Fruit fly (Drosophila melanogaster) whole organism, embryonic: ENCODE results near the gene CG44261.

Experiments
- CG1024 ChIP-seq: fragments of 200-800 bp; sonication (Bioruptor generic); IDR thresholded peaks from 2 replicates; pipeline ENCODE4 v1.3.6; 2022; ENCODE audit warnings: missing biosample characterization, missing genetic modification characterization
- CG10366 ChIP-seq: fragments of 200-800 bp; sonication (Bioruptor generic); IDR thresholded peaks from 2 replicates; pipeline ENCODE4 v1.3.6; 2022; ENCODE audit warnings: missing biosample characterization, missing genetic modification characterization
- CG10431 ChIP-seq: fragments of 200-800 bp; sonication (Bioruptor generic); optimal IDR thresholded peaks from 3 replicates; lab custom pipeline; 2018; ENCODE audit warnings: missing biosample characterization, mild to moderate bottlenecking, missing genetic modification characterization
- CG10654 ChIP-seq: fragments of 200-800 bp; sonication (Bioruptor generic); optimal IDR thresholded peaks from 2 replicates; lab custom pipeline; 2016; ENCODE audit warnings: missing biosample characterization, missing genetic modification characterization
- CG11247 ChIP-seq: fragments of 200-800 bp; sonication (Bioruptor generic); IDR thresholded peaks from 2 replicates; pipeline ENCODE4 v1.3.6; 2022; ENCODE audit warnings: missing biosample characterization, missing genetic modification characterization
- CG11696 ChIP-seq: fragments of 200-800 bp; sonication (Bioruptor generic); IDR thresholded peaks from 2 replicates; pipeline ENCODE4 v1.3.6; 2022; ENCODE audit warnings: missing biosample characterization, missing genetic modification characterization
- CG15269 ChIP-seq: fragments of 200-800 bp; sonication (Bioruptor generic); optimal IDR thresholded peaks from 2 replicates; lab custom pipeline; 2018; ENCODE audit warnings: missing biosample characterization, mild to moderate bottlenecking, missing genetic modification characterization, moderate library complexity
- CG15601 ChIP-seq: fragments of 200-800 bp; sonication (Bioruptor generic); optimal IDR thresholded peaks from 3 replicates; lab custom pipeline; 2019; ENCODE audit warnings: missing biosample characterization, mild to moderate bottlenecking, missing genetic modification characterization, moderate library complexity
- CG1602 ChIP-seq: fragments of 200-800 bp; sonication (Bioruptor generic); optimal IDR thresholded peaks from 3 replicates; lab custom pipeline; 2016; ENCODE audit warnings: missing biosample characterization, missing genetic modification characterization
- CG17186 ChIP-seq: fragments of 200-800 bp; sonication (Bioruptor generic); optimal IDR thresholded peaks from 3 replicates; lab custom pipeline; 2017; ENCODE audit warnings: missing biosample characterization, missing genetic modification reagents, missing genetic modification characterization
- CG17802 ChIP-seq: fragments of 200-800 bp; sonication (Bioruptor generic); optimal IDR thresholded peaks from 2 replicates; lab custom pipeline; 2018; ENCODE audit warnings: missing biosample characterization, mild to moderate bottlenecking, missing genetic modification characterization, moderate library complexity
- CG17829 ChIP-seq: fragments of 200-800 bp; optimal IDR thresholded peaks from 2 replicates; lab custom pipeline; 2019; ENCODE audit warnings: missing biosample characterization, mild to moderate bottlenecking, missing genetic modification characterization, moderate library complexity
- CG2116 ChIP-seq: fragments of 200-800 bp; sonication (Bioruptor generic); optimal IDR thresholded peaks from 3 replicates; lab custom pipeline; 2018; ENCODE audit warnings: missing biosample characterization, mild to moderate bottlenecking, missing genetic modification characterization
- CG2712 ChIP-seq: fragments of 200-800 bp; optimal IDR thresholded peaks from 3 replicates; lab custom pipeline; 2019; ENCODE audit warnings: missing biosample characterization, mild to moderate bottlenecking, missing genetic modification characterization, moderate library complexity
- CG34224 ChIP-seq: fragments of 200-800 bp; sonication (Bioruptor generic); IDR thresholded peaks from 3 replicates; pipeline ENCODE4 v1.3.6; 2022; ENCODE audit warnings: missing biosample characterization, missing genetic modification characterization; ENCODE audit not compliant: partially characterized antibody
- CG4404 ChIP-seq: fragments of 200-800 bp; sonication (Bioruptor generic); IDR thresholded peaks from 2 replicates; pipeline ENCODE4 v1.3.6; 2022; ENCODE audit warnings: missing biosample characterization, missing genetic modification characterization
- CG4617 ChIP-seq: fragments of 200-800 bp; sonication (Bioruptor generic); optimal IDR thresholded peaks from 3 replicates; lab custom pipeline; 2016; ENCODE audit warnings: missing biosample characterization, missing genetic modification characterization, borderline replicate concordance
- CG7963 ChIP-seq: fragments of 200-800 bp; sonication (Bioruptor generic); IDR thresholded peaks from 3 replicates; pipeline ENCODE4 v1.3.6; 2022; ENCODE audit warnings: missing biosample characterization, missing genetic modification characterization; ENCODE audit not compliant: partially characterized antibody
- CG8089 ChIP-seq: fragments of 200-800 bp; sonication (Bioruptor generic); optimal IDR thresholded peaks from 3 replicates; lab custom pipeline; 2016; ENCODE audit warnings: missing biosample characterization, missing genetic modification characterization
- CG8281 ChIP-seq: fragments of 200-800 bp; sonication (Bioruptor generic); optimal IDR thresholded peaks from 2 replicates; lab custom pipeline; 2018; ENCODE audit warnings: missing biosample characterization, mild to moderate bottlenecking, missing genetic modification characterization, moderate library complexity
- CG8944 ChIP-seq: fragments of 200-800 bp; sonication (Bioruptor generic); optimal IDR thresholded peaks from 3 replicates; lab custom pipeline; 2016; ENCODE audit warnings: missing biosample characterization, missing genetic modification characterization
- CkIIα-i1 ChIP-seq: fragments of 200-800 bp; sonication (Bioruptor generic); IDR thresholded peaks from 2 replicates; pipeline ENCODE4 v1.3.6; 2022; ENCODE audit warnings: missing biosample characterization, missing genetic modification characterization
- Dip3 ChIP-seq: fragments of 200-800 bp; sonication (Bioruptor generic); optimal IDR thresholded peaks from 3 replicates; lab custom pipeline; 2016; ENCODE audit warnings: missing biosample characterization, missing genetic modification characterization
- ERR ChIP-seq: fragments of 200-800 bp; sonication (Bioruptor generic); optimal IDR thresholded peaks from 2 replicates; lab custom pipeline; 2016; ENCODE audit warnings: missing biosample characterization, missing genetic modification characterization
- Hey ChIP-seq: fragments of 200-800 bp; sonication (Bioruptor generic); optimal IDR thresholded peaks from 3 replicates; lab custom pipeline; 2018; ENCODE audit warnings: missing biosample characterization, mild to moderate bottlenecking, missing genetic modification characterization
- Neu2 ChIP-seq: fragments of 200-800 bp; sonication (Bioruptor generic); optimal IDR thresholded peaks from 3 replicates; lab custom pipeline; 2016; ENCODE audit warnings: missing biosample characterization, missing genetic modification characterization, borderline replicate concordance
- Oaz ChIP-seq: fragments of 200-800 bp; sonication (Bioruptor generic); IDR thresholded peaks from 2 replicates; pipeline ENCODE4 v1.3.6; 2022; ENCODE audit warnings: missing biosample characterization, missing genetic modification characterization
- Six4 ChIP-seq: fragments of 200-800 bp; sonication (Bioruptor generic); optimal IDR thresholded peaks from 2 replicates; lab custom pipeline; 2016; ENCODE audit warnings: missing biosample characterization, missing genetic modification characterization
- Sry-δ ChIP-seq: fragments of 200-800 bp; sonication (Bioruptor generic); optimal IDR thresholded peaks from 2 replicates; lab custom pipeline; 2016; ENCODE audit warnings: missing biosample characterization, missing genetic modification characterization
- ab ChIP-seq: fragments of 200-800 bp; sonication (Bioruptor generic); optimal IDR thresholded peaks from 2 replicates; lab custom pipeline; 2016; ENCODE audit warnings: missing biosample characterization, missing genetic modification characterization
- amos ChIP-seq: fragments of 200-800 bp; sonication (Bioruptor generic); IDR thresholded peaks from 2 replicates; pipeline ENCODE4 v1.3.6; 2022; ENCODE audit warnings: missing biosample characterization, missing genetic modification characterization; ENCODE audit not compliant: partially characterized antibody
- ato ChIP-seq: fragments of 200-800 bp; sonication (Bioruptor generic); IDR thresholded peaks from 2 replicates; pipeline ENCODE4 v1.3.6; 2022; ENCODE audit warnings: missing biosample characterization, missing genetic modification characterization; ENCODE audit not compliant: partially characterized antibody
- br ChIP-seq: fragments of >200 bp; optimal IDR thresholded peaks from 2 replicates; lab custom pipeline; 2017
- cg ChIP-seq: fragments of 200-800 bp; sonication (Bioruptor generic); optimal IDR thresholded peaks from 3 replicates; lab custom pipeline; 2019; ENCODE audit warnings: missing biosample characterization, mild to moderate bottlenecking, missing genetic modification characterization, moderate library complexity
- ems ChIP-seq: fragments of 200-800 bp; sonication (Bioruptor generic); optimal IDR thresholded peaks from 3 replicates; lab custom pipeline; 2016; ENCODE audit warnings: missing biosample characterization, missing genetic modification characterization
- grn ChIP-seq: fragments of 200-800 bp; sonication (Bioruptor generic); optimal IDR thresholded peaks from 3 replicates; lab custom pipeline; 2017; ENCODE audit warnings: missing biosample characterization, missing genetic modification characterization
- gro ChIP-seq: fragments of 200-800 bp; sonication (Bioruptor generic); optimal IDR thresholded peaks from 2 replicates; lab custom pipeline; 2016; ENCODE audit warnings: missing biosample characterization, missing genetic modification characterization
- hkb ChIP-seq, 2 experiments: fragments of 200-800 bp in 1 of 2; fragments of >200 bp in 1 of 2; sonication (Bioruptor generic) in 1 of 2; IDR thresholded peaks in 1 of 2; optimal IDR thresholded peaks in 1 of 2; 2 replicates each; pipeline versions ENCODE4 v1.3.6 to Lab custom; 2017 to 2022; ENCODE audit warnings: missing biosample characterization in 1 of 2, missing genetic modification characterization in 1 of 2
- ind ChIP-seq: fragments of 200-800 bp; sonication (Bioruptor generic); optimal IDR thresholded peaks from 3 replicates; lab custom pipeline; 2016; ENCODE audit warnings: missing biosample characterization, missing genetic modification characterization
- kah ChIP-seq: fragments of 200-800 bp; sonication (Bioruptor generic); optimal IDR thresholded peaks from 2 replicates; lab custom pipeline; 2018; ENCODE audit warnings: missing biosample characterization, mild to moderate bottlenecking, missing genetic modification characterization
- lov ChIP-seq, 2 experiments: fragments of 200-800 bp in 1 of 2; fragments of >200 bp in 1 of 2; sonication (Bioruptor generic) in 1 of 2; IDR thresholded peaks in 1 of 2; optimal IDR thresholded peaks in 1 of 2; 2 replicates in 1 of 2; 3 replicates in 1 of 2; pipeline versions ENCODE4 v1.3.6 to Lab custom; 2017 to 2022; ENCODE audit warnings: missing biosample characterization in 1 of 2, missing genetic modification characterization in 1 of 2
- nom ChIP-seq: fragments of 200-800 bp; sonication (Bioruptor generic); optimal IDR thresholded peaks from 2 replicates; lab custom pipeline; 2017; ENCODE audit warnings: missing biosample characterization, missing genetic modification characterization, mild to moderate bottlenecking, moderate library complexity, missing genetic modification reagents
- org-1 ChIP-seq: fragments of 200-800 bp; sonication (Bioruptor generic); optimal IDR thresholded peaks from 2 replicates; lab custom pipeline; 2017; ENCODE audit warnings: missing biosample characterization, missing genetic modification characterization
- sens ChIP-seq: fragments of 200-800 bp; sonication (Bioruptor generic); peaks from one replicate; lab custom pipeline; 2016; ENCODE audit warnings: missing biosample characterization, missing genetic modification characterization
- so ChIP-seq: fragments of 200-800 bp; sonication (Bioruptor generic); IDR thresholded peaks from 3 replicates; pipeline ENCODE4 v1.3.6; 2022; ENCODE audit warnings: missing biosample characterization, missing genetic modification characterization
- tgo ChIP-seq: fragments of 200-800 bp; sonication (Bioruptor generic); IDR thresholded peaks from 3 replicates; pipeline ENCODE4 v1.3.6; 2022; ENCODE audit warnings: missing biosample characterization, missing genetic modification characterization
- toy ChIP-seq: fragments of 200-800 bp; sonication (Bioruptor generic); IDR thresholded peaks from 2 replicates; pipeline ENCODE4 v1.3.6; 2022; ENCODE audit warnings: missing biosample characterization, missing genetic modification characterization
- twi ChIP-seq: fragments of 200-800 bp; optimal IDR thresholded peaks from 2 replicates; lab custom pipeline; 2019; ENCODE audit warnings: missing biosample characterization, mild to moderate bottlenecking, missing genetic modification characterization, moderate library complexity
- tx ChIP-seq: fragments of 200-800 bp; sonication (Bioruptor generic); optimal IDR thresholded peaks from 2 replicates; lab custom pipeline; 2016; ENCODE audit warnings: missing biosample characterization, missing genetic modification characterization
- zfh1 ChIP-seq: fragments of 200-800 bp; sonication (Bioruptor generic); IDR thresholded peaks from 3 replicates; pipeline ENCODE4 v1.3.6; 2022; ENCODE audit warnings: missing biosample characterization, missing genetic modification characterization

The CG44261 gene

DNA sequence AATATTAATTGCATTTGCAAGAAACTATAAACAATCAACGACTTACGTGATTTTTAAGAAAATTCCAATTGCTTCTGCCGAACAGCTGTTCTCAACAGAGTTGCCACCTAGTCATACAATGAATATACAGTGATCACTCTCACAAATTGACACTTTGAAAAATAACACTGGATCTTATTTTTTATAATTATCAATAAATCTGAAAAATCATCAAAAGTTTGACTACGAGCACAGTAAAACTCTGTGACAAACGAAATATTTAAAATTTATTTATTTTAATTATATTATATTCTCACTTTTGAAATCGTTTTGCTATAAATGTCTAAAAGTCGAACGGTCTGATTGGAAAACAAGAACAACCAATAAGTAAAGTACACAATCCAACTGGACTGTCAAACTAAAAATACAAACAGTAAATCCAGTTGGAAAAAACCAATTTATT, 8.0 kb downstream of the CG44261 start, which contains the start of gene CG34117 (continued):
- TF ChIP-seq CG34224 (GFP tag; lab: Robert Waterston, UW) (no peak), CG8089 (peak; percentile 34), tx (GFP tag; lab: Kevin White, UChicago) (peak; percentile 14), Sry-δ (GFP tag; lab: Kevin White, UChicago) (peak; percentile 18), twi (tag; lab: Kevin White, UChicago) (peak; percentile 63), Neu2 (GFP tag; lab: Kevin White, UChicago) (no peak), org-1 (GFP tag; lab: Kevin White, UChicago) (peak; percentile 25), br (lab: Kevin White, UChicago) (no peak), CG8944 (peak; percentile 55), CG4404 (GFP tag; lab: Robert Waterston, UW) (0 out of 2 replicates have a peak, but pooled peaks have one; percentile 6), gro (GFP tag; lab: Kevin White, UChicago) (peak; percentile 50), ems (peak; percentile 25), CG1602 (GFP tag; lab: Kevin White, UChicago) (peak; percentile 78), hkb (optimal IDR thresholded peaks at IDR 0.05; lab: Kevin White, UChicago) (no peak), hkb (GFP tag; IDR thresholded peaks at IDR 0.05; lab: Robert Waterston, UW) (peak; percentile 88), toy (GFP tag; lab: Robert Waterston, UW) (no peak), tgo (GFP tag; lab: Robert Waterston, UW) (peak; percentile 82), CG8281 (tag; lab: Kevin White, UChicago) (peak; percentile 43), CG15269 (tag; lab: Kevin White, UChicago) (peak; percentile 88), CG2712 (tag; lab: Kevin White, UChicago) (peak; percentile 88), CG4617 (peak; percentile 81), cg (no peak), kah (peak; percentile 61), CG15601 (peak; percentile 71), CG10431 (peak; percentile 25), Oaz (GFP tag; lab: Robert Waterston, UW) (0 out of 2 replicates have a peak, but pooled peaks have one; percentile 35), amos (GFP tag; lab: Robert Waterston, UW) (no peak), CG17829 (tag; lab: Kevin White, UChicago) (peak; percentile 89), sens (GFP tag; lab: Kevin White, UChicago) (peak; percentile 93), Dip3 (peak; percentile 53), Six4 (GFP tag; lab: Kevin White, UChicago) (peak; percentile 69), CG17186 (GFP tag; lab: Kevin White, UChicago) (peak; percentile 13), so (GFP tag; lab: Robert Waterston, UW) (peak; percentile 83), CG10366 (GFP tag; lab: Robert Waterston, UW) (peak; percentile 82), CG17802 (tag; lab: Kevin White, UChicago) (no peak), CkIIα-i1 (GFP tag; lab: Robert Waterston, UW) (peak; percentile 44; the same call in 1 of the 2 replicates), ab (peak; percentile 16), lov (optimal IDR thresholded peaks at IDR 0.05; lab: Kevin White, UChicago) (no peak), lov (GFP tag; IDR thresholded peaks at IDR 0.05; lab: Robert Waterston, UW) (no peak), CG11247 (GFP tag; lab: Robert Waterston, UW) (peak; percentile 73), CG1024 (GFP tag; lab: Robert Waterston, UW) (peak; percentile 67), Hey (no peak), ind (GFP tag; lab: Kevin White, UChicago) (peak; percentile 87), CG10654 (peak; percentile 76), CG2116 (GFP tag; lab: Kevin White, UChicago) (peak; percentile 54), CG11696 (GFP tag; lab: Robert Waterston, UW) (peak; percentile 60), ato (GFP tag; lab: Robert Waterston, UW) (no peak), nom (peak; percentile 39), zfh1 (GFP tag; lab: Robert Waterston, UW) (peak; percentile 92), ERR (GFP tag; lab: Kevin White, UChicago) (peak; percentile 16), grn (no peak), CG7963 (GFP tag; lab: Robert Waterston, UW) (no peak)
